Fruit fly (Drosophila melanogaster): ENCODE measurements around the gene CG44325.

The CG44325 gene

dm6 chrX:9106775-9107283 lies 28.5 kb upstream of the CG44325 start, which contains the start of gene Arfrp1 (continued):
- no peak for TF ChIP-seq Hey (tag; optimal IDR thresholded peaks at IDR 0.05)
- TF ChIP-seq mld (GFP tag; IDR thresholded peaks at IDR 0.05; ENCODE audit: partially characterized antibody): 0 out of 3 replicates have a peak, but pooled peaks have one; percentile 50
- TF ChIP-seq CG10267 (tag; optimal IDR thresholded peaks at IDR 0.05): peak; percentile 20
- TF ChIP-seq esg (GFP tag; conservative IDR thresholded peaks at IDR 0.05): 0 out of 2 replicates have a peak, but pooled peaks have one; percentile 18
- no peak for TF ChIP-seq yki (optimal IDR thresholded peaks at IDR 0.05)
- peak; percentile 47; the same call in 2 of the 3 replicates for TF ChIP-seq Aef1 (GFP tag; IDR thresholded peaks at IDR 0.05)
- TF ChIP-seq Ssrp (tag; optimal IDR thresholded peaks at IDR 0.05): no peak
- no peak for TF ChIP-seq gfzf (GFP tag; optimal IDR thresholded peaks at IDR 0.05)
- no peak for TF ChIP-seq cg (GFP tag; optimal IDR thresholded peaks at IDR 0.05)
- no peak for TF ChIP-seq CG11723 (GFP tag; optimal IDR thresholded peaks at IDR 0.05)
- TF ChIP-seq Eip74EF (GFP tag; optimal IDR thresholded peaks at IDR 0.05): no peak
- TF ChIP-seq so (GFP tag; IDR thresholded peaks at IDR 0.05): no peak
- TF ChIP-seq ERR (GFP tag; optimal IDR thresholded peaks at IDR 0.05): no peak
- TF ChIP-seq Neu2 (GFP tag; optimal IDR thresholded peaks at IDR 0.05; ENCODE audit: borderline replicate concordance): no peak
- TF ChIP-seq CG2202 (tag; optimal IDR thresholded peaks at IDR 0.05): no peak
- no peak for TF ChIP-seq sqz (GFP tag; optimal IDR thresholded peaks at IDR 0.05)
- 0 out of 2 replicates have a peak, but pooled peaks have one; percentile 23 for TF ChIP-seq toy (GFP tag; IDR thresholded peaks at IDR 0.05)
- TF ChIP-seq MTF-1 (GFP tag; optimal IDR thresholded peaks at IDR 0.05; ENCODE audit: borderline replicate concordance): no peak
- peak; percentile 53 for TF ChIP-seq CG3995 (GFP tag; optimal IDR thresholded peaks at IDR 0.05)
- no peak for TF ChIP-seq crol (GFP tag; IDR thresholded peaks at IDR 0.05)
- no peak for TF ChIP-seq D19A (tag; optimal IDR thresholded peaks at IDR 0.05)
- TF ChIP-seq Lpt (GFP tag; optimal IDR thresholded peaks at IDR 0.05): no peak
- TF ChIP-seq Dll (GFP tag; IDR thresholded peaks at IDR 0.05; ENCODE audit: partially characterized antibody): peak; percentile 83
- no peak for TF ChIP-seq CG17385 (GFP tag; optimal IDR thresholded peaks at IDR 0.05)
- TF ChIP-seq sob (GFP tag; IDR thresholded peaks at IDR 0.05): peak; percentile 19; the same call in 1 of the 2 replicates
- no peak for TF ChIP-seq odd (GFP tag; optimal IDR thresholded peaks at IDR 0.05)
- 0 out of 3 replicates have a peak, but pooled peaks have one; percentile 11 for TF ChIP-seq CG11560 (tag; IDR thresholded peaks at IDR 0.05)
- no peak for TF ChIP-seq schlank (tag; optimal IDR thresholded peaks at IDR 0.05)
- TF ChIP-seq lab (GFP tag; optimal IDR thresholded peaks at IDR 0.05): no peak
- TF ChIP-seq CG1529 (GFP tag; optimal IDR thresholded peaks at IDR 0.05): no peak
- peak; percentile 76 for TF ChIP-seq CG6791 (GFP tag; IDR thresholded peaks at IDR 0.05; ENCODE audit: partially characterized antibody)
- peak; percentile 83 for TF ChIP-seq Sry-δ (GFP tag; optimal IDR thresholded peaks at IDR 0.05)
- no peak for TF ChIP-seq sd (tag; optimal IDR thresholded peaks at IDR 0.05)
- TF ChIP-seq gro (GFP tag; optimal IDR thresholded peaks at IDR 0.05): no peak
- TF ChIP-seq crc (GFP tag; optimal IDR thresholded peaks at IDR 0.05): no peak
- no peak for TF ChIP-seq ken (GFP tag; IDR thresholded peaks at IDR 0.05)
- no peak for TF ChIP-seq CG4282 (GFP tag; optimal IDR thresholded peaks at IDR 0.05)
- 0 out of 2 replicates have a peak, but pooled peaks have one; percentile 29 for TF ChIP-seq CG9215 (GFP tag; IDR thresholded peaks at IDR 0.05)
- peak; percentile 19 for TF ChIP-seq CG4820 (GFP tag; optimal IDR thresholded peaks at IDR 0.05)
- no peak for TF ChIP-seq NfI (GFP tag; optimal IDR thresholded peaks at IDR 0.05)
- TF ChIP-seq ci (GFP tag; IDR thresholded peaks at IDR 0.05): peak; percentile 8; the same call in 1 of the 3 replicates
- no peak for TF ChIP-seq HLH54F (GFP tag; optimal IDR thresholded peaks at IDR 0.05)
- TF ChIP-seq HmgZ (tag; optimal IDR thresholded peaks at IDR 0.05): peak; percentile 18
- no peak for TF ChIP-seq gsb (GFP tag; IDR thresholded peaks at IDR 0.05)
- TF ChIP-seq CG7357 (GFP tag; IDR thresholded peaks at IDR 0.05): no peak
- TF ChIP-seq pzg (GFP tag; optimal IDR thresholded peaks at IDR 0.05): peak; percentile 27
- peak; percentile 28 for TF ChIP-seq ind (GFP tag; optimal IDR thresholded peaks at IDR 0.05)
- no peak for TF ChIP-seq hth (optimal IDR thresholded peaks at IDR 0.05)
- no peak for TF ChIP-seq sens-2 (GFP tag; IDR thresholded peaks at IDR 0.05)
- TF ChIP-seq CG10147 (GFP tag; optimal IDR thresholded peaks at IDR 0.05): no peak
- TF ChIP-seq CG1792 (GFP tag; optimal IDR thresholded peaks at IDR 0.05): no peak

Data from whole organism, embryonic.